Fruit fly (Drosophila melanogaster) Kc167 (cell line): ENCODE data around the gene Gr93c.

Source experiments
- Myc ChIP-seq: fragments of >200 bp; optimal IDR thresholded peaks from 2 replicates; lab custom pipeline; 2017; ENCODE audit warnings: missing external identifiers
- Sin3A ChIP-seq: fragments of >200 bp; optimal IDR thresholded peaks from 2 replicates; lab custom pipeline; 2018; ENCODE audit warnings: missing external identifiers
- insv ChIP-seq: fragments of >200 bp; optimal IDR thresholded peaks from 3 replicates; lab custom pipeline; 2018; ENCODE audit warnings: missing external identifiers
- psq ChIP-seq: fragments of >200 bp; optimal IDR thresholded peaks from 2 replicates; lab custom pipeline; 2017; ENCODE audit warnings: missing external identifiers
- ttk ChIP-seq: sonication (Bioruptor generic); optimal IDR thresholded peaks from 2 replicates; lab custom pipeline; 2017; ENCODE audit warnings: missing external identifiers

DNA sequence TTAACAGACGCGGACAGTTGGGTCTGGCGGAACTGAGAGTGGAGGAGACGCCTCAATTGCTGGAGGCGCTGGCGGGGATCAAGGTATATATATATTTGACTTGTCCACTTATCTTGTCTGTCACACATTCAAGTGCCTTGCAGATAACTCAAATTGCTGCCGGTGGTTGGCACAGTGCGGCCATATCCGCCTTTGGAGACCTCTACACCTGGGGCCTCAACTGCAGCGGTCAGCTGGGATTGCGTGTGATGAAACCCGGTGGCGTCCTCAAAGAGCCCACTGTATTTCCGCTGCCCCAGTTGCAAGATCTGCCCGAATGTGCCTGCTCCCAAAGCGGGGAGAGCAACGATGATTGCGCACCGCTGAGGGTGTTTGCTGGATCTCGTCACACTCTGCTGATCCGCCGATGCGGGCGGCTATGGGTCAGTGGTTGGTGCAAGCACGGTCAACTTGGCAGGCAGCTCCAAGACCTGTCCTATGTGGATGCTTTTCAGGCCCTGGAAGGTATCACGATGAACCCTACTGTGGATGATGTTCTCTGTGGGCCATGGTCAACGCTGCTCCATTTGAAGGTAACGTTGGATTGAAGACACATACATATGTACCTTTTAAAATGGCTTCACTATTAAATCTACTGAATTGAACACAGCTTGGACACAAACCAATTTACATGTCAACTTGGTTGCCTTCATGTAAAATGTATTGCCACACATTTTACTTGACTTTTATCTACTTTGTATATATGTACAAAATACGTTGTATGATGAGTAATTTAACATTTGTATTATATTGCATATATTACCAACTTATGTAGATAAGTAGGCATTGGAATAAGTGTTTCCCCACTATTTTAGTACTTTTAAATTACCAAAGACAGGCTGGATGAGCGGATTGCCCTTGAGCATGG is 43.9 kb upstream of the Gr93c start, which contains the start of gene CG43844:
- TF ChIP-seq insv (lab: Kevin White, UChicago), result no peak
- no peak for TF ChIP-seq Myc (lab: Kevin White, UChicago)
- TF ChIP-seq psq (lab: Kevin White, UChicago), result no peak
- no peak for TF ChIP-seq ttk (lab: Kevin White, UChicago)
- TF ChIP-seq Sin3A (lab: Kevin White, UChicago), result no peak
